Fruit fly (Drosophila melanogaster) whole organism, embryonic: ENCODE data around the gene CG44006.
A peak's percentile ranks its signal among the peaks of the same experiment; 100 is the strongest.

Experiments
- BtbVII ChIP-seq: fragments of 200-800 bp; sonication (Bioruptor generic); optimal IDR thresholded peaks from 3 replicates; lab custom pipeline; 2017; ENCODE audit warnings: missing biosample characterization, mild to moderate bottlenecking, missing genetic modification characterization
- CG10565 ChIP-seq: fragments of 200-800 bp; sonication (Bioruptor generic); optimal IDR thresholded peaks from 3 replicates; lab custom pipeline; 2016; ENCODE audit warnings: missing biosample characterization, mild to moderate bottlenecking, missing genetic modification characterization
- CG10979 ChIP-seq: fragments of 200-800 bp; sonication (Bioruptor generic); optimal IDR thresholded peaks from 2 replicates; lab custom pipeline; 2018; ENCODE audit warnings: missing biosample characterization, mild to moderate bottlenecking, missing genetic modification characterization, moderate library complexity
- CG11093 ChIP-seq: fragments of 200-800 bp; sonication (Bioruptor generic); IDR thresholded peaks from 3 replicates; pipeline ENCODE4 v1.3.6; 2022; ENCODE audit warnings: missing biosample characterization, missing genetic modification characterization
- CG12071 ChIP-seq: fragments of 200-800 bp; sonication (Bioruptor generic); optimal IDR thresholded peaks from 3 replicates; lab custom pipeline; 2018; ENCODE audit warnings: missing biosample characterization, mild to moderate bottlenecking, missing genetic modification characterization
- CG13424 ChIP-seq: fragments of 200-800 bp; sonication (Bioruptor generic); optimal IDR thresholded peaks from 2 replicates; lab custom pipeline; 2019; ENCODE audit warnings: missing biosample characterization, mild to moderate bottlenecking, missing genetic modification characterization, moderate library complexity
- CG14965 ChIP-seq: fragments of 200-800 bp; sonication (Bioruptor generic); optimal IDR thresholded peaks from 2 replicates; lab custom pipeline; 2016; ENCODE audit warnings: missing biosample characterization, missing genetic modification characterization, borderline replicate concordance
- CG15073 ChIP-seq: fragments of 200-800 bp; sonication (Bioruptor generic); optimal IDR thresholded peaks from 2 replicates; lab custom pipeline; 2016; ENCODE audit warnings: missing biosample characterization, missing genetic modification characterization
- CG18476 ChIP-seq: fragments of 200-800 bp; sonication (Bioruptor generic); optimal IDR thresholded peaks from 2 replicates; lab custom pipeline; 2016; ENCODE audit warnings: missing biosample characterization, mild to moderate bottlenecking, missing genetic modification characterization
- CG18599 ChIP-seq: fragments of 200-800 bp; sonication (Bioruptor generic); optimal IDR thresholded peaks from 3 replicates; lab custom pipeline; 2017; ENCODE audit warnings: missing biosample characterization, missing genetic modification characterization, mild to moderate bottlenecking, moderate library complexity, missing genetic modification reagents
- CG2875 ChIP-seq: fragments of 200-800 bp; sonication (Bioruptor generic); optimal IDR thresholded peaks from 2 replicates; lab custom pipeline; 2017; ENCODE audit warnings: missing biosample characterization, mild to moderate bottlenecking, missing genetic modification characterization, missing genetic modification reagents
- CG3065 ChIP-seq: fragments of 200-800 bp; sonication (Bioruptor generic); optimal IDR thresholded peaks from 2 replicates; lab custom pipeline; 2016; ENCODE audit warnings: missing biosample characterization, missing genetic modification characterization
- CG3281 ChIP-seq: fragments of 200-800 bp; sonication (Bioruptor generic); optimal IDR thresholded peaks from 3 replicates; lab custom pipeline; 2017; ENCODE audit warnings: missing biosample characterization, mild to moderate bottlenecking, missing genetic modification characterization
- CG33213 ChIP-seq: fragments of 200-800 bp; sonication (Bioruptor generic); optimal IDR thresholded peaks from 3 replicates; lab custom pipeline; 2016; ENCODE audit warnings: missing biosample characterization, missing genetic modification characterization
- CG3847 ChIP-seq: fragments of 200-800 bp; sonication (Bioruptor generic); IDR thresholded peaks from 2 replicates; pipeline ENCODE4 v1.3.6; 2022; ENCODE audit warnings: missing biosample characterization, missing genetic modification characterization
- CG3995 ChIP-seq: fragments of 200-800 bp; sonication (Bioruptor generic); optimal IDR thresholded peaks from 3 replicates; lab custom pipeline; 2016; ENCODE audit warnings: missing biosample characterization, missing genetic modification characterization
- CG6272 ChIP-seq: fragments of 200-800 bp; sonication (Bioruptor generic); IDR thresholded peaks from 2 replicates; pipeline ENCODE4 v1.3.6; 2022; ENCODE audit warnings: missing biosample characterization, missing genetic modification characterization
- CG6813 ChIP-seq: fragments of 200-800 bp; sonication (Bioruptor generic); optimal IDR thresholded peaks from 2 replicates; lab custom pipeline; 2017; ENCODE audit warnings: missing biosample characterization, missing genetic modification characterization, mild to moderate bottlenecking, moderate library complexity, missing genetic modification reagents
- CG7271 ChIP-seq: fragments of 200-800 bp; sonication (Bioruptor generic); optimal IDR thresholded peaks from 2 replicates; lab custom pipeline; 2018; ENCODE audit warnings: missing biosample characterization, mild to moderate bottlenecking, missing genetic modification characterization, moderate library complexity
- CG8924 ChIP-seq: fragments of 200-800 bp; optimal IDR thresholded peaks from 3 replicates; lab custom pipeline; 2019; ENCODE audit warnings: missing biosample characterization, mild to moderate bottlenecking, missing genetic modification characterization, moderate library complexity
- CG9817 ChIP-seq: fragments of 200-800 bp; sonication (Bioruptor generic); optimal IDR thresholded peaks from 2 replicates; lab custom pipeline; 2018; ENCODE audit warnings: missing biosample characterization, mild to moderate bottlenecking, missing genetic modification characterization, moderate library complexity
- CG9876 ChIP-seq: fragments of 200-800 bp; sonication (Bioruptor generic); optimal IDR thresholded peaks from 2 replicates; lab custom pipeline; 2016; ENCODE audit warnings: missing biosample characterization, missing genetic modification characterization
- HHEX ChIP-seq: fragments of 200-800 bp; sonication (Bioruptor generic); optimal IDR thresholded peaks from 3 replicates; lab custom pipeline; 2017; ENCODE audit warnings: missing biosample characterization, mild to moderate bottlenecking, missing genetic modification characterization, missing genetic modification reagents
- Neu2 ChIP-seq: fragments of 200-800 bp; sonication (Bioruptor generic); optimal IDR thresholded peaks from 3 replicates; lab custom pipeline; 2016; ENCODE audit warnings: missing biosample characterization, missing genetic modification characterization, borderline replicate concordance
- Nf-YC ChIP-seq: fragments of 200-800 bp; optimal IDR thresholded peaks from 3 replicates; lab custom pipeline; 2019; ENCODE audit warnings: missing biosample characterization, mild to moderate bottlenecking, missing genetic modification characterization, moderate library complexity
- NfI ChIP-seq: fragments of 200-800 bp; sonication (Bioruptor generic); optimal IDR thresholded peaks from 3 replicates; lab custom pipeline; 2018; ENCODE audit warnings: missing biosample characterization, mild to moderate bottlenecking, missing genetic modification characterization, moderate library complexity
- Pdp1 ChIP-seq, 2 experiments: fragments of 200-800 bp; sonication (Bioruptor generic); optimal IDR thresholded peaks; 3 replicates each; lab custom pipeline; 2016; ENCODE audit warnings: missing biosample characterization in 2 of 2, missing genetic modification characterization in 2 of 2, mild to moderate bottlenecking in 1 of 2, moderate library complexity in 1 of 2
- Ssrp ChIP-seq: fragments of 200-800 bp; sonication (Bioruptor generic); optimal IDR thresholded peaks from 2 replicates; lab custom pipeline; 2018; ENCODE audit warnings: missing biosample characterization, mild to moderate bottlenecking, missing genetic modification characterization, moderate library complexity
- ato ChIP-seq: fragments of 200-800 bp; sonication (Bioruptor generic); IDR thresholded peaks from 2 replicates; pipeline ENCODE4 v1.3.6; 2022; ENCODE audit warnings: missing biosample characterization, missing genetic modification characterization; ENCODE audit not compliant: partially characterized antibody
- btn ChIP-seq: fragments of 200-800 bp; sonication (Bioruptor generic); optimal IDR thresholded peaks from 2 replicates; lab custom pipeline; 2016; ENCODE audit warnings: missing biosample characterization, missing genetic modification characterization
- cato ChIP-seq: fragments of 200-800 bp; sonication (Bioruptor generic); optimal IDR thresholded peaks from 2 replicates; lab custom pipeline; 2016; ENCODE audit warnings: missing biosample characterization, missing genetic modification characterization, borderline replicate concordance
- dpn ChIP-seq, 2 experiments: fragments of 200-800 bp; sonication (Bioruptor generic); optimal IDR thresholded peaks; 3 replicates each; lab custom pipeline; 2016; ENCODE audit warnings: missing biosample characterization in 2 of 2, missing genetic modification characterization in 2 of 2
- emc ChIP-seq: fragments of 200-800 bp; sonication (Bioruptor generic); optimal IDR thresholded peaks from 2 replicates; lab custom pipeline; 2016; ENCODE audit warnings: missing biosample characterization, missing genetic modification characterization
- fd96Cb ChIP-seq: fragments of 200-800 bp; sonication (Bioruptor generic); optimal IDR thresholded peaks from 2 replicates; lab custom pipeline; 2018; ENCODE audit warnings: missing biosample characterization, mild to moderate bottlenecking, missing genetic modification characterization, moderate library complexity
- gsb-n ChIP-seq: fragments of 200-800 bp; sonication (Bioruptor generic); optimal IDR thresholded peaks from 3 replicates; lab custom pipeline; 2018; ENCODE audit warnings: missing biosample characterization, mild to moderate bottlenecking, missing genetic modification characterization
- gt ChIP-seq: fragments of 200-800 bp; sonication (Bioruptor generic); IDR thresholded peaks from 2 replicates; pipeline ENCODE4 v1.3.6; 2022; ENCODE audit warnings: missing biosample characterization, missing genetic modification characterization
- kay ChIP-seq: fragments of 200-800 bp; sonication (Bioruptor generic); optimal IDR thresholded peaks from 2 replicates; lab custom pipeline; 2016; ENCODE audit warnings: missing biosample characterization, missing genetic modification characterization
- lov ChIP-seq, 2 experiments: fragments of 200-800 bp in 1 of 2; fragments of >200 bp in 1 of 2; sonication (Bioruptor generic) in 1 of 2; IDR thresholded peaks in 1 of 2; optimal IDR thresholded peaks in 1 of 2; 2 replicates in 1 of 2; 3 replicates in 1 of 2; pipeline versions ENCODE4 v1.3.6 to Lab custom; 2017 to 2022; ENCODE audit warnings: missing biosample characterization in 1 of 2, missing genetic modification characterization in 1 of 2
- odd ChIP-seq: fragments of 200-800 bp; sonication (Bioruptor generic); optimal IDR thresholded peaks from 2 replicates; lab custom pipeline; 2017; ENCODE audit warnings: missing biosample characterization, mild to moderate bottlenecking, missing genetic modification characterization
- phol ChIP-seq: fragments of 200-800 bp; sonication (Bioruptor generic); optimal IDR thresholded peaks from 3 replicates; lab custom pipeline; 2018; ENCODE audit warnings: missing biosample characterization, mild to moderate bottlenecking, missing genetic modification characterization, moderate library complexity
- pnt ChIP-seq: fragments of 200-800 bp; sonication (Bioruptor generic); optimal IDR thresholded peaks from 3 replicates; lab custom pipeline; 2016; ENCODE audit warnings: missing biosample characterization, missing genetic modification characterization
- psq ChIP-seq: fragments of 200-800 bp; sonication (Bioruptor generic); optimal IDR thresholded peaks from 2 replicates; lab custom pipeline; 2017; ENCODE audit warnings: missing biosample characterization, missing genetic modification characterization
- repo ChIP-seq: fragments of 200-800 bp; sonication (Bioruptor generic); optimal IDR thresholded peaks from 2 replicates; lab custom pipeline; 2016; ENCODE audit warnings: missing biosample characterization, missing genetic modification characterization
- salm ChIP-seq: fragments of 200-800 bp; sonication (Bioruptor generic); optimal IDR thresholded peaks from 2 replicates; lab custom pipeline; 2018; ENCODE audit warnings: missing biosample characterization, mild to moderate bottlenecking, missing genetic modification characterization
- stc ChIP-seq: fragments of 200-800 bp; sonication (Bioruptor generic); IDR thresholded peaks from 2 replicates; pipeline ENCODE4 v1.3.6; 2022; ENCODE audit warnings: missing biosample characterization, missing genetic modification characterization
- tap ChIP-seq: fragments of 200-800 bp; optimal IDR thresholded peaks from 3 replicates; lab custom pipeline; 2019; ENCODE audit warnings: missing biosample characterization, mild to moderate bottlenecking, missing genetic modification characterization, moderate library complexity
- wor ChIP-seq: fragments of 200-800 bp; sonication (Bioruptor generic); IDR thresholded peaks from 2 replicates; pipeline ENCODE4 v1.3.6; 2022; ENCODE audit warnings: missing biosample characterization, missing genetic modification characterization
- zfh2 ChIP-seq: fragments of 200-800 bp; sonication (Bioruptor generic); optimal IDR thresholded peaks from 2 replicates; lab custom pipeline; 2016; ENCODE audit warnings: missing biosample characterization, missing genetic modification characterization

CG44006 gene

dm6 chr3L:18029546-18030300 is 40.2 kb downstream of the CG44006 start (continued):
- TF ChIP-seq tap (tag; lab: Kevin White, UChicago) (peak; percentile 53), dpn (GFP tag; optimal IDR thresholded peaks at IDR 0.05; lab: Kevin White, UChicago) (peak; percentile 28 to 67), HHEX (peak; percentile 84), odd (peak; percentile 80), CG33213 (peak; percentile 83), CG15073 (no peak), CG8924 (tag; lab: Kevin White, UChicago) (peak; percentile 70), CG12071 (peak; percentile 91), CG10979 (peak; percentile 49), fd96Cb (tag; lab: Kevin White, UChicago) (peak; percentile 16), CG10565 (GFP tag; lab: Kevin White, UChicago) (peak; percentile 36), psq (GFP tag; lab: Kevin White, UChicago) (peak; percentile 69), CG2875 (peak; percentile 89), Nf-YC (tag; lab: Kevin White, UChicago) (peak; percentile 39), CG13424 (tag; lab: Kevin White, UChicago) (peak; percentile 65), BtbVII (GFP tag; lab: Kevin White, UChicago) (peak; percentile 78), wor (no peak), CG3995 (GFP tag; lab: Kevin White, UChicago) (no peak), CG14965 (peak; percentile 62), CG18476 (GFP tag; lab: Kevin White, UChicago) (peak; percentile 43), CG11093 (no peak; the same call in 2 of the 3 replicates), pnt (GFP tag; lab: Kevin White, UChicago) (peak; percentile 35), CG3847 (GFP tag; lab: Robert Waterston, UW) (no peak), NfI (GFP tag; lab: Kevin White, UChicago) (peak; percentile 5), CG6272 (GFP tag; lab: Robert Waterston, UW) (no peak), Pdp1 (GFP tag; optimal IDR thresholded peaks at IDR 0.05; lab: Kevin White, UChicago) (peak; percentile 40 to 82), kay (peak; percentile 68), CG3281 (GFP tag; lab: Kevin White, UChicago) (peak; percentile 45), btn (peak; percentile 58), Ssrp (tag; lab: Kevin White, UChicago) (no peak), cato (GFP tag; lab: Kevin White, UChicago) (peak; percentile 63), stc (GFP tag; lab: Robert Waterston, UW) (peak; percentile 68; the same call in 1 of the 2 replicates), phol (peak; percentile 32), CG6813 (GFP tag; lab: Kevin White, UChicago) (peak; percentile 95), CG9876 (GFP tag; lab: Kevin White, UChicago) (peak; percentile 39), Neu2 (GFP tag; lab: Kevin White, UChicago) (no peak), CG3065 (GFP tag; lab: Kevin White, UChicago) (peak; percentile 38), salm (tag; lab: Kevin White, UChicago) (peak; percentile 65), repo (GFP tag; lab: Kevin White, UChicago) (peak; percentile 75), gsb-n (tag; lab: Kevin White, UChicago) (peak; percentile 82), emc (GFP tag; lab: Kevin White, UChicago) (no peak), CG9817 (peak; percentile 21), zfh2 (GFP tag; lab: Kevin White, UChicago) (no peak), lov (optimal IDR thresholded peaks at IDR 0.05; lab: Kevin White, UChicago) (no peak), lov (GFP tag; IDR thresholded peaks at IDR 0.05; lab: Robert Waterston, UW) (peak; percentile 84), CG18599 (GFP tag; lab: Kevin White, UChicago) (peak; percentile 87), ato (no peak), gt (GFP tag; lab: Robert Waterston, UW) (no peak), CG7271 (no peak)
